Fruit fly (Drosophila melanogaster): ENCODE measurements around the gene CG5676.

dm6 chr2L:10301918-10302317 lies 46.2 kb upstream of the CG5676 start, which contains the start of gene CG13138:
- no peak for TF ChIP-seq ovo (GFP tag; optimal IDR thresholded peaks at IDR 0.05)
- TF ChIP-seq cnc (optimal IDR thresholded peaks at IDR 0.05): no peak
- TF ChIP-seq CG11617 (GFP tag; optimal IDR thresholded peaks at IDR 0.05): no peak
- no peak for TF ChIP-seq CG14711 (tag; optimal IDR thresholded peaks at IDR 0.05)
- no peak for TF ChIP-seq Clk (GFP tag; optimal IDR thresholded peaks at IDR 0.05)
- TF ChIP-seq tj (GFP tag; optimal IDR thresholded peaks at IDR 0.05): no peak
- TF ChIP-seq CG7101 (tag; optimal IDR thresholded peaks at IDR 0.05): no peak
- no peak for TF ChIP-seq pad (GFP tag; optimal IDR thresholded peaks at IDR 0.05)
- no peak for TF ChIP-seq CG1620 (GFP tag; optimal IDR thresholded peaks at IDR 0.05)
- no peak for TF ChIP-seq cic (GFP tag; optimal IDR thresholded peaks at IDR 0.05)
